Worm (Caenorhabditis elegans): ENCODE data around the gene C18C4.7.

Gene C18C4.7

DNA sequence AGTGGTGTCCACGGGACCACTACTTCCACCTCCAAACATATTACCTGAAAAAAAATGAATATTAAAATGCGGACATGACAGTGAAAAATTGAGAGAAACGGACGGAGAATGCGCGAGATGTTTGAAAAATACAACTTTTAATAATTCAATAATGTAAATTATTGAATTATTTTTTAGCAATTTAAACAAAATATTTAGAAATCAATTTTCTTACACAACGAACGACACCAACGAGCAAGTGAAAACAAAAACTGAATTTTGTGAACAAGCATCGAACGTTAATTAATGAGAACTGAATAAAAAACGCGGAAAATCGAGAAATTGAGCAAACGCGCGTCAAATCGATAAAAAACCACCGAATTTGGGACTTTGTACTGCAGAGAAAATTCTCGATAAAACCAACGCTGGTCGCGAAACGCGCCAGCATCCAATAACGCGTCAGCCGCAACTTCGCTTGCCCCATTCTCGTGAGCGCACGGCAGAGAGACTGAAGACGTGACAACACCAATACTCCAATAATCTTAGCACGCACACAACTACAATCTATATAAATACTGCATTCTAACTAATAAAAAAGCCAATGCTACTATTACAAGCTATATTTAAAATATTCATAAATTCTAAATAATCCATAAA is 62.1 kb downstream of the C18C4.7 start, which contains the start of the genes dnj-19 and nhr-47 (continued):
- TF ChIP-seq pha-4 (tag; optimal IDR thresholded peaks at IDR 0.05): peak; percentile 85
- TF ChIP-seq ztf-11 (tag; optimal IDR thresholded peaks at IDR 0.05): no peak
- peak; percentile 91 for TF ChIP-seq jun-1 (tag; optimal IDR thresholded peaks at IDR 0.05)
- peak; percentile 42 for TF ChIP-seq egl-5 (tag; optimal IDR thresholded peaks at IDR 0.05)
- TF ChIP-seq ztf-4 (tag; optimal IDR thresholded peaks at IDR 0.05): peak; percentile 59
- TF ChIP-seq fkh-10 (GFP tag; optimal IDR thresholded peaks at IDR 0.05): peak; percentile 56
- peak; percentile 87 for TF ChIP-seq ceh-28 (tag; optimal IDR thresholded peaks at IDR 0.05)
- peak; percentile 21 for TF ChIP-seq nhr-77 (tag; optimal IDR thresholded peaks at IDR 0.05)
- peak; percentile 24 for TF ChIP-seq mdl-1 (tag; optimal IDR thresholded peaks at IDR 0.05)

- no peak for TF ChIP-seq fos-1 (tag; optimal IDR thresholded peaks at IDR 0.05)
- no peak for TF ChIP-seq ztf-11 (tag; optimal IDR thresholded peaks at IDR 0.05)
- TF ChIP-seq fkh-2 (tag; optimal IDR thresholded peaks at IDR 0.05): no peak
- TF ChIP-seq ceh-16 (tag; optimal IDR thresholded peaks at IDR 0.05): no peak
Measured at ce11 chrV:5504295-5504694, 62.7 kb downstream of the C18C4.7 start.

DNA sequence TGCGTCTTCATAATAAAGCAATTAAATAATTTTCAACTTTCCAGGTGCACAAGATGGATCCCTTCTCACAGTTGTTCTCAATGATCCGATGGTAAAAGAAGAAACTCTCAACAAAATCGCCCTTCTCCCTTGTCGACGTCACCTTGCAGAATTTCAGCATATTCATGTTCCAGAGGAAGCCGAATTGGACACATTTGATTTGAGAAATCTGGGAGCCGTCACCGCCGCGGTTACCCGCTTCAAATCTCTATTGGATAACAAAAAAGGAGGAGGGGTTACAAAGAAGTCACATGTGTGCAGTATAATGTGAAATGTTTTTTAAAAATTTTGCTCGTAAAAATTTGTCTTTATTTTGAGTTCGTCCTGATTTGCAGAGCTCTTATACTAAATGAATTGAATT is 64.3 kb downstream of the C18C4.7 start:
- no peak for TF ChIP-seq ztf-4 (tag; optimal IDR thresholded peaks at IDR 0.05)
- no peak for TF ChIP-seq egl-27 (tag; optimal IDR thresholded peaks at IDR 0.05)
- no peak for TF ChIP-seq fos-1 (tag; optimal IDR thresholded peaks at IDR 0.05)
- TF ChIP-seq nfya-1 (tag; optimal IDR thresholded peaks at IDR 0.05; ENCODE audit: insufficient read depth): no peak
- TF ChIP-seq lin-39 (tag; optimal IDR thresholded peaks at IDR 0.05): no peak
- no peak for TF ChIP-seq nhr-76 (tag; optimal IDR thresholded peaks at IDR 0.05)
- peak; percentile 66 for TF ChIP-seq ama-1 (optimal IDR thresholded peaks at IDR 0.05)
- no peak for TF ChIP-seq pha-4 (tag; optimal IDR thresholded peaks at IDR 0.05)
- TF ChIP-seq ceh-28 (tag; optimal IDR thresholded peaks at IDR 0.05): no peak
- TF ChIP-seq unc-62 (GFP tag; optimal IDR thresholded peaks at IDR 0.05): no peak
- no peak for TF ChIP-seq aly-2 (tag; optimal IDR thresholded peaks at IDR 0.05)
- TF ChIP-seq elt-2 (tag; optimal IDR thresholded peaks at IDR 0.05): peak; percentile 18
